Worm (Caenorhabditis elegans) whole organism, L4 larva: ENCODE data around the gene otpl-3.

Experiments
- D1046.2 ChIP-seq: fragments of 200-800 bp; sonication (Bioruptor generic); IDR thresholded peaks from 2 replicates; pipeline ENCODE4 v1.3.6; 2022; ENCODE audit warnings: missing genetic modification characterization, missing compliant biosample characterization
- F49E8.2 ChIP-seq: sonication (generic microtip); optimal IDR thresholded peaks from 2 replicates; lab custom pipeline; 2016; ENCODE audit warnings: missing compliant biosample characterization, mild to moderate bottlenecking, missing genetic modification characterization, borderline replicate concordance
- T26A8.4 ChIP-seq: fragments of 200-800 bp; sonication (Bioruptor generic); IDR thresholded peaks from 2 replicates; pipeline ENCODE4 v1.3.6; 2022; ENCODE audit warnings: missing genetic modification characterization, missing compliant biosample characterization
- ama-1 ChIP-seq: fragments of 150-350 bp; optimal IDR thresholded peaks from 2 replicates; lab custom pipeline; 2014; ENCODE audit warnings: inconsistent platforms, mixed read lengths
- arid-1 ChIP-seq: fragments of 200-800 bp; sonication (Bioruptor generic); conservative IDR thresholded peaks from 2 replicates; pipeline ENCODE4 v1.3.6; 2022; ENCODE audit warnings: missing genetic modification reagents, missing genetic modification characterization, missing compliant biosample characterization
- ceh-20 ChIP-seq: fragments of 200-800 bp; sonication (Bioruptor generic); IDR thresholded peaks from 2 replicates; pipeline ENCODE4 v1.3.6; 2022; ENCODE audit warnings: missing genetic modification reagents, missing genetic modification characterization, missing compliant biosample characterization
- ceh-28 ChIP-seq: fragments of 150-350 bp; optimal IDR thresholded peaks from 2 replicates; lab custom pipeline; 2014; ENCODE audit warnings: missing biosample characterization, missing genetic modification reagents, missing genetic modification characterization
- cey-2 ChIP-seq: sonication (generic microtip); optimal IDR thresholded peaks from 3 replicates; lab custom pipeline; 2017; ENCODE audit warnings: missing genetic modification characterization, mild to moderate bottlenecking, missing compliant biosample characterization, antibody characterized with exemption, borderline replicate concordance; ENCODE audit not compliant: insufficient read depth
- daf-12 ChIP-seq: fragments of 150-350 bp; optimal IDR thresholded peaks from 2 replicates; lab custom pipeline; 2014; ENCODE audit warnings: missing biosample characterization, missing genetic modification reagents, missing genetic modification characterization
- dmd-9 ChIP-seq: fragments of 200-800 bp; sonication (Bioruptor generic); IDR thresholded peaks from 2 replicates; pipeline ENCODE4 v1.3.6; 2022; ENCODE audit warnings: missing genetic modification reagents, missing genetic modification characterization, missing compliant biosample characterization
- dpl-1 ChIP-seq: fragments of 150-350 bp; optimal IDR thresholded peaks from 2 replicates; lab custom pipeline; 2014; ENCODE audit warnings: missing biosample characterization, missing genetic modification reagents, missing genetic modification characterization
- duxl-1 ChIP-seq: sonication (generic microtip); optimal IDR thresholded peaks from 2 replicates; lab custom pipeline; 2016; ENCODE audit warnings: mild to moderate bottlenecking, missing genetic modification characterization, moderate library complexity, missing compliant biosample characterization; ENCODE audit not compliant: poor library complexity
- dve-1 ChIP-seq: sonication (generic microtip); optimal IDR thresholded peaks from 2 replicates; lab custom pipeline; 2017; ENCODE audit warnings: antibody characterized with exemption, mild to moderate bottlenecking, missing genetic modification characterization, missing compliant biosample characterization; ENCODE audit not compliant: insufficient read depth
- egl-27 ChIP-seq: sonication (generic microtip); optimal IDR thresholded peaks from 3 replicates; lab custom pipeline; 2017; ENCODE audit warnings: missing biosample characterization, missing genetic modification reagents, missing genetic modification characterization
- fkh-10 ChIP-seq: fragments of 150-350 bp; optimal IDR thresholded peaks from 2 replicates; lab custom pipeline; 2014; ENCODE audit warnings: missing biosample characterization, missing genetic modification reagents, missing genetic modification characterization
- fos-1 ChIP-seq: fragments of 150-350 bp; optimal IDR thresholded peaks from 2 replicates; lab custom pipeline; 2014; ENCODE audit warnings: missing biosample characterization, missing genetic modification characterization
- hlh-11 ChIP-seq: fragments of 200-800 bp; sonication (Bioruptor generic); optimal IDR thresholded peaks from 2 replicates; lab custom pipeline; 2018; ENCODE audit warnings: mild to moderate bottlenecking, missing genetic modification characterization, missing compliant biosample characterization
- hlh-30 ChIP-seq: sonication (generic microtip); optimal IDR thresholded peaks from 2 replicates; lab custom pipeline; 2017; ENCODE audit warnings: antibody characterized with exemption, mild to moderate bottlenecking, missing genetic modification characterization, missing compliant biosample characterization; ENCODE audit not compliant: insufficient read depth
- lin-15B ChIP-seq: fragments of 150-350 bp; sonication (generic microtip); optimal IDR thresholded peaks from 3 replicates; lab custom pipeline; 2014; ENCODE audit warnings: missing biosample characterization, missing genetic modification characterization
- lin-29 ChIP-seq: fragments of 200-800 bp; sonication (Bioruptor generic); IDR thresholded peaks from 2 replicates; pipeline ENCODE4 v1.3.6; 2022; ENCODE audit warnings: missing genetic modification reagents, missing genetic modification characterization, missing compliant biosample characterization
- lin-38 ChIP-seq: fragments of 200-800 bp; sonication (Bioruptor generic); IDR thresholded peaks from 2 replicates; pipeline ENCODE4 v1.3.6; 2022; ENCODE audit warnings: missing genetic modification reagents, missing genetic modification characterization, missing compliant biosample characterization
- lsy-2 ChIP-seq, 2 experiments: fragments of 150-350 bp in 1 of 2; sonication (generic microtip) in 1 of 2; optimal IDR thresholded peaks; 2 replicates each; lab custom pipeline; 2014 to 2017; ENCODE audit warnings: missing biosample characterization in 2 of 2, missing genetic modification characterization in 2 of 2
- madf-5 ChIP-seq, 2 experiments: fragments of 200-800 bp; sonication (Bioruptor generic); IDR thresholded peaks; 2 replicates each; pipeline ENCODE4 v1.3.6; 2022; ENCODE audit warnings: missing compliant biosample characterization in 2 of 2, missing genetic modification characterization in 2 of 2
- mdl-1 ChIP-seq, 2 experiments: fragments of 150-350 bp in 1 of 2; sonication (generic microtip) in 1 of 2; optimal IDR thresholded peaks; 2 replicates each; lab custom pipeline; 2014 to 2017; ENCODE audit warnings: missing biosample characterization in 2 of 2, missing genetic modification characterization in 2 of 2
- mdt-29 ChIP-seq: fragments of 200-800 bp; sonication (Bioruptor generic); IDR thresholded peaks from 2 replicates; pipeline ENCODE4 v1.3.6; 2022; ENCODE audit warnings: missing genetic modification reagents, missing genetic modification characterization, missing compliant biosample characterization
- mxl-2 ChIP-seq: fragments of 200-800 bp; sonication (Bioruptor generic); conservative IDR thresholded peaks from 2 replicates; pipeline ENCODE4 v1.3.6; 2022; ENCODE audit warnings: missing genetic modification reagents, missing genetic modification characterization, missing compliant biosample characterization
- mxl-3 ChIP-seq: fragments of 200-800 bp; sonication (Bioruptor generic); optimal IDR thresholded peaks from 2 replicates; lab custom pipeline; 2018; ENCODE audit warnings: mild to moderate bottlenecking, missing genetic modification characterization, missing compliant biosample characterization
- nhr-10 ChIP-seq: fragments of 150-350 bp; optimal IDR thresholded peaks from 2 replicates; lab custom pipeline; 2014; ENCODE audit warnings: missing biosample characterization, missing genetic modification characterization
- nhr-102 ChIP-seq: sonication (generic microtip); optimal IDR thresholded peaks from 2 replicates; lab custom pipeline; 2016; ENCODE audit warnings: mild to moderate bottlenecking, missing genetic modification characterization, moderate library complexity, missing compliant biosample characterization
- nhr-41 ChIP-seq: fragments of 200-800 bp; sonication (Bioruptor generic); IDR thresholded peaks from 2 replicates; pipeline ENCODE4 v1.3.6; 2022; ENCODE audit warnings: missing genetic modification reagents, missing genetic modification characterization, missing compliant biosample characterization
- nhr-76 ChIP-seq: fragments of 150-350 bp; optimal IDR thresholded peaks from 2 replicates; lab custom pipeline; 2014; ENCODE audit warnings: missing biosample characterization, missing genetic modification characterization
- nhr-77 ChIP-seq: fragments of 150-350 bp; optimal IDR thresholded peaks from 2 replicates; lab custom pipeline; 2014; ENCODE audit warnings: missing biosample characterization, missing genetic modification characterization
- pqm-1 ChIP-seq: sonication (generic microtip); optimal IDR thresholded peaks from 2 replicates; lab custom pipeline; 2017; ENCODE audit warnings: missing biosample characterization, missing genetic modification characterization
- rbr-2 ChIP-seq: sonication (generic microtip); optimal IDR thresholded peaks from 2 replicates; lab custom pipeline; 2016; ENCODE audit warnings: missing genotype, missing genetic modification characterization, missing compliant biosample characterization
- sdz-12 ChIP-seq: fragments of 200-800 bp; sonication (Bioruptor generic); optimal IDR thresholded peaks from 2 replicates; lab custom pipeline; 2018; ENCODE audit warnings: mild to moderate bottlenecking, missing genetic modification characterization, missing compliant biosample characterization
- set-16 ChIP-seq: fragments of 200-800 bp; sonication (Bioruptor generic); IDR thresholded peaks from 2 replicates; pipeline ENCODE4 v1.3.6; 2022; ENCODE audit warnings: missing genetic modification reagents, missing genetic modification characterization, missing compliant biosample characterization
- skn-1 ChIP-seq: fragments of 150-350 bp; optimal IDR thresholded peaks from 2 replicates; lab custom pipeline; 2014; ENCODE audit warnings: missing biosample characterization, missing genetic modification characterization
- spr-1 ChIP-seq: sonication (generic microtip); optimal IDR thresholded peaks from 2 replicates; lab custom pipeline; 2016; ENCODE audit warnings: mild to moderate bottlenecking, missing genetic modification characterization, missing compliant biosample characterization
- unc-130 ChIP-seq: sonication (generic microtip); optimal IDR thresholded peaks from 2 replicates; lab custom pipeline; 2016; ENCODE audit warnings: missing genetic modification reagents, missing genetic modification characterization, missing compliant biosample characterization
- unc-62 ChIP-seq, 3 experiments: fragments of 150-350 bp in 1 of 3; sonication (generic microtip); optimal IDR thresholded peaks in 2 of 3; peaks in 1 of 3; 1 replicate in 1 of 3; 2 replicates in 2 of 3; lab custom pipeline; 2014 to 2017; ENCODE audit warnings: missing biosample characterization in 3 of 3, missing genetic modification characterization in 3 of 3, missing genetic modification reagents in 3 of 3, missing genotype in 1 of 3
- ztf-7 ChIP-seq: fragments of 150-350 bp; optimal IDR thresholded peaks from 2 replicates; lab custom pipeline; 2014; ENCODE audit warnings: missing biosample characterization, missing genetic modification characterization

otpl-3 gene

ce11 chrX:6926952-6927351 lies 2.4 kb upstream of the otpl-3 start (continued):
- TF ChIP-seq F49E8.2 (no peak), duxl-1 (tag; lab: Kevin White, UChicago) (no peak), lin-29 (GFP tag; lab: Robert Waterston, UW) (no peak), cey-2 (tag; lab: Kevin White, UChicago) (no peak), arid-1 (GFP tag; lab: Robert Waterston, UW) (no peak), dpl-1 (GFP tag; lab: Kevin White, UChicago) (no peak), sdz-12 (GFP tag; lab: Kevin White, UChicago) (no peak), daf-12 (tag; lab: Kevin White, UChicago) (no peak), dmd-9 (GFP tag; lab: Robert Waterston, UW) (no peak), nhr-77 (tag; lab: Kevin White, UChicago) (no peak), madf-5 (GFP tag; IDR thresholded peaks at IDR 0.05; lab: Robert Waterston, UW) (no peak), spr-1 (tag; lab: Kevin White, UChicago) (no peak), skn-1 (tag; lab: Kevin White, UChicago) (no peak), mxl-3 (GFP tag; lab: Kevin White, UChicago) (no peak), unc-130 (GFP tag; lab: Kevin White, UChicago) (no peak), dve-1 (tag; lab: Kevin White, UChicago) (peak; percentile 61), nhr-41 (GFP tag; lab: Robert Waterston, UW) (no peak), set-16 (GFP tag; lab: Robert Waterston, UW) (no peak), hlh-11 (peak; percentile 31), unc-62 (GFP tag; optimal IDR thresholded peaks at IDR 0.05 in 1 of 2; lab: Kevin White, UChicago) (peak in 1 of 2 experiments; percentile 70), unc-62 (tag; optimal IDR thresholded peaks at IDR 0.05; lab: Kevin White, UChicago) (no peak), ama-1 (lab: Kevin White, UChicago) (no peak), pqm-1 (tag; lab: Kevin White, UChicago) (peak; percentile 64), D1046.2 (no peak), fos-1 (tag; lab: Kevin White, UChicago) (no peak), nhr-10 (tag; lab: Kevin White, UChicago) (no peak), lin-15B (tag; lab: Kevin White, UChicago) (no peak), ceh-20 (GFP tag; lab: Robert Waterston, UW) (no peak), rbr-2 (tag; lab: Kevin White, UChicago) (no peak), lin-38 (no peak), nhr-76 (tag; lab: Kevin White, UChicago) (no peak), T26A8.4 (GFP tag; lab: Robert Waterston, UW) (no peak), lsy-2 (tag; optimal IDR thresholded peaks at IDR 0.05; lab: Kevin White, UChicago) (no peak), ztf-7 (tag; lab: Kevin White, UChicago) (no peak), ceh-28 (tag; lab: Kevin White, UChicago) (no peak), mdt-29 (GFP tag; lab: Robert Waterston, UW) (no peak)
- TF ChIP-seq, all 104 proteins: peak for 6

ce11 chrX:6920132-6920531 lies 4.4 kb downstream of the otpl-3 start:
- TF ChIP-seq fkh-10 (GFP tag; lab: Kevin White, UChicago) (no peak), unc-62 (GFP tag; optimal IDR thresholded peaks at IDR 0.05 in 1 of 2; lab: Kevin White, UChicago) (peak in 1 of 2 experiments; percentile 66), unc-62 (tag; optimal IDR thresholded peaks at IDR 0.05; lab: Kevin White, UChicago) (no peak)
- TF ChIP-seq, all 104 proteins: peak for 1

ce11 chrX:6916150-6916549 lies 8.4 kb downstream of the otpl-3 start:
- TF ChIP-seq pqm-1 (tag; lab: Kevin White, UChicago) = no peak
- TF ChIP-seq mxl-3 (GFP tag; lab: Kevin White, UChicago) = no peak
- TF ChIP-seq hlh-30 (tag; lab: Kevin White, UChicago) = peak; percentile 40
- peak in 1 of 2 experiments; percentile 4 for TF ChIP-seq mdl-1 (tag; optimal IDR thresholded peaks at IDR 0.05; lab: Kevin White, UChicago)
- no peak for TF ChIP-seq egl-27 (tag; lab: Kevin White, UChicago)
- TF ChIP-seq nhr-102 = no peak
- peak; percentile 92 for TF ChIP-seq mxl-2 (GFP tag; lab: Robert Waterston, UW)
- peak in 1 of 2 experiments; percentile 71 for TF ChIP-seq unc-62 (GFP tag; optimal IDR thresholded peaks at IDR 0.05 in 1 of 2; lab: Kevin White, UChicago)
- no peak for TF ChIP-seq unc-62 (tag; optimal IDR thresholded peaks at IDR 0.05; lab: Kevin White, UChicago)
- TF ChIP-seq, all 104 proteins: peak for 4
